Worm (Caenorhabditis elegans) whole organism, L2 larva: ENCODE measurements around the gene imb-2.

Experiments
- C34F6.9 ChIP-seq: fragments of 150-350 bp; optimal IDR thresholded peaks from 2 replicates; lab custom pipeline; 2014; ENCODE audit warnings: missing biosample characterization, missing genetic modification characterization
- F13H6.1 ChIP-seq: sonication (generic microtip); optimal IDR thresholded peaks from 2 replicates; lab custom pipeline; 2016; ENCODE audit warnings: missing genetic modification characterization, missing compliant biosample characterization
- R02D3.7 ChIP-seq: fragments of 150-350 bp; optimal IDR thresholded peaks from 2 replicates; lab custom pipeline; 2014; ENCODE audit warnings: missing biosample characterization, missing genetic modification characterization
- Y55F3AM.14 ChIP-seq: fragments of 200-800 bp; sonication (Bioruptor generic); optimal IDR thresholded peaks from 2 replicates; lab custom pipeline; 2018; ENCODE audit warnings: mild to moderate bottlenecking, missing genetic modification characterization, missing compliant biosample characterization
- ZK546.5 ChIP-seq: sonication (generic microtip); optimal IDR thresholded peaks from 2 replicates; lab custom pipeline; 2017; ENCODE audit warnings: missing biosample characterization, missing genetic modification characterization
- alr-1 ChIP-seq: fragments of 150-350 bp; optimal IDR thresholded peaks from 2 replicates; lab custom pipeline; 2014; ENCODE audit warnings: missing biosample characterization, missing genetic modification characterization
- ama-1 ChIP-seq: fragments of 150-350 bp; optimal IDR thresholded peaks from 2 replicates; lab custom pipeline; 2018; ENCODE audit warnings: inconsistent platforms
- ceh-16 ChIP-seq: fragments of 150-350 bp; optimal IDR thresholded peaks from 2 replicates; lab custom pipeline; 2014; ENCODE audit warnings: missing biosample characterization, missing genetic modification characterization
- ceh-82 ChIP-seq: fragments of 150-350 bp; optimal IDR thresholded peaks from 2 replicates; lab custom pipeline; 2014; ENCODE audit warnings: missing biosample characterization, missing genetic modification characterization
- egl-27 ChIP-seq: sonication (generic microtip); optimal IDR thresholded peaks from 3 replicates; lab custom pipeline; 2017; ENCODE audit warnings: missing biosample characterization, missing genetic modification reagents, missing genetic modification characterization
- elt-1 ChIP-seq: fragments of 150-350 bp; optimal IDR thresholded peaks from 2 replicates; lab custom pipeline; 2014; ENCODE audit warnings: missing biosample characterization, missing genetic modification characterization
- elt-3 ChIP-seq: sonication (generic microtip); optimal IDR thresholded peaks from 2 replicates; lab custom pipeline; 2017; ENCODE audit warnings: missing biosample characterization, missing genetic modification characterization
- fos-1 ChIP-seq: fragments of 150-350 bp; optimal IDR thresholded peaks from 2 replicates; lab custom pipeline; 2014; ENCODE audit warnings: missing biosample characterization, missing genetic modification characterization
- gmeb-1 ChIP-seq: fragments of 150-350 bp; optimal IDR thresholded peaks from 2 replicates; lab custom pipeline; 2014; ENCODE audit warnings: missing biosample characterization, missing genetic modification characterization
- lin-11 ChIP-seq: fragments of 150-350 bp; sonication (generic microtip); optimal IDR thresholded peaks from 2 replicates; lab custom pipeline; 2014; ENCODE audit warnings: missing biosample characterization, missing genetic modification characterization, inconsistent platforms, mixed read lengths
- lin-13 ChIP-seq: fragments of 150-350 bp; optimal IDR thresholded peaks from 2 replicates; lab custom pipeline; 2014; ENCODE audit warnings: missing biosample characterization, missing genetic modification reagents, missing genetic modification characterization
- lin-39 ChIP-seq: fragments of 150-350 bp; optimal IDR thresholded peaks from 2 replicates; lab custom pipeline; 2014; ENCODE audit warnings: missing biosample characterization, missing genetic modification reagents, missing genetic modification characterization
- lsy-2 ChIP-seq, 2 experiments: fragments of 150-350 bp in 1 of 2; sonication (generic microtip) in 1 of 2; optimal IDR thresholded peaks; 2 replicates each; lab custom pipeline; 2014 to 2017; ENCODE audit warnings: missing biosample characterization in 2 of 2, missing genetic modification characterization in 2 of 2
- mab-5 ChIP-seq: fragments of 150-350 bp; optimal IDR thresholded peaks from 2 replicates; lab custom pipeline; 2014; ENCODE audit warnings: missing biosample characterization, missing genetic modification characterization
- nhr-10 ChIP-seq: sonication (generic microtip); optimal IDR thresholded peaks from 2 replicates; lab custom pipeline; 2017; ENCODE audit warnings: missing biosample characterization, missing genetic modification characterization
- nhr-11 ChIP-seq: fragments of 150-350 bp; optimal IDR thresholded peaks from 2 replicates; lab custom pipeline; 2014; ENCODE audit warnings: missing biosample characterization, missing genetic modification characterization
- nhr-12 ChIP-seq: fragments of 150-350 bp; optimal IDR thresholded peaks from 2 replicates; lab custom pipeline; 2014; ENCODE audit warnings: missing biosample characterization, missing genetic modification characterization
- nhr-129 ChIP-seq: fragments of 150-350 bp; optimal IDR thresholded peaks from 2 replicates; lab custom pipeline; 2014; ENCODE audit warnings: missing biosample characterization, missing genetic modification characterization
- nhr-21 ChIP-seq: fragments of 150-350 bp; optimal IDR thresholded peaks from 2 replicates; lab custom pipeline; 2014; ENCODE audit warnings: missing biosample characterization, missing genetic modification characterization
- nhr-23 ChIP-seq: fragments of 150-350 bp; optimal IDR thresholded peaks from 2 replicates; lab custom pipeline; 2014; ENCODE audit warnings: missing biosample characterization, missing genetic modification reagents, missing genetic modification characterization
- nhr-237 ChIP-seq: fragments of 150-350 bp; optimal IDR thresholded peaks from 2 replicates; lab custom pipeline; 2014; ENCODE audit warnings: missing biosample characterization, missing genetic modification characterization
- nhr-25 ChIP-seq: fragments of 150-350 bp; sonication (generic microtip); optimal IDR thresholded peaks from 3 replicates; lab custom pipeline; 2014; ENCODE audit warnings: missing biosample characterization, missing genetic modification characterization
- nhr-77 ChIP-seq: fragments of 150-350 bp; optimal IDR thresholded peaks from 2 replicates; lab custom pipeline; 2014; ENCODE audit warnings: missing biosample characterization, missing genetic modification characterization
- peb-1 ChIP-seq: fragments of 150-350 bp; optimal IDR thresholded peaks from 2 replicates; lab custom pipeline; 2014; ENCODE audit warnings: missing biosample characterization, missing genetic modification characterization
- sma-3 ChIP-seq: sonication (generic microtip); optimal IDR thresholded peaks from 2 replicates; lab custom pipeline; 2016; ENCODE audit warnings: missing genetic modification reagents, missing genetic modification characterization, missing compliant biosample characterization
- sma-9 ChIP-seq, 2 experiments: fragments of 150-350 bp in 1 of 2; sonication (generic microtip) in 1 of 2; optimal IDR thresholded peaks; 2 replicates each; lab custom pipeline; 2014 to 2016; ENCODE audit warnings: missing genetic modification characterization in 2 of 2, mild to moderate bottlenecking in 1 of 2, missing biosample characterization in 1 of 2, missing compliant biosample characterization in 1 of 2, missing genetic modification reagents in 1 of 2, moderate library complexity in 1 of 2
- snpc-4 ChIP-seq: fragments of 150-350 bp; optimal IDR thresholded peaks from 2 replicates; lab custom pipeline; 2014; ENCODE audit warnings: missing biosample characterization, missing genetic modification characterization
- unc-39 ChIP-seq: fragments of 150-350 bp; optimal IDR thresholded peaks from 2 replicates; lab custom pipeline; 2014; ENCODE audit warnings: missing biosample characterization, missing genetic modification characterization
- unc-55 ChIP-seq: fragments of 150-350 bp; sonication (generic microtip); optimal IDR thresholded peaks from 3 replicates; lab custom pipeline; 2014; ENCODE audit warnings: missing biosample characterization, missing genetic modification reagents, missing genetic modification characterization
- unc-62 ChIP-seq: fragments of 150-350 bp; optimal IDR thresholded peaks from 2 replicates; lab custom pipeline; 2014; ENCODE audit warnings: missing biosample characterization, missing genetic modification reagents, missing genetic modification characterization
- zag-1 ChIP-seq: fragments of 150-350 bp; optimal IDR thresholded peaks from 2 replicates; lab custom pipeline; 2014; ENCODE audit warnings: missing biosample characterization, missing genetic modification characterization
- ztf-11 ChIP-seq: sonication (generic microtip); optimal IDR thresholded peaks from 2 replicates; lab custom pipeline; 2017; ENCODE audit warnings: missing biosample characterization, missing genetic modification characterization
- ztf-4 ChIP-seq: fragments of 150-350 bp; optimal IDR thresholded peaks from 2 replicates; lab custom pipeline; 2014; ENCODE audit warnings: missing biosample characterization, missing genetic modification characterization

The imb-2 gene

DNA sequence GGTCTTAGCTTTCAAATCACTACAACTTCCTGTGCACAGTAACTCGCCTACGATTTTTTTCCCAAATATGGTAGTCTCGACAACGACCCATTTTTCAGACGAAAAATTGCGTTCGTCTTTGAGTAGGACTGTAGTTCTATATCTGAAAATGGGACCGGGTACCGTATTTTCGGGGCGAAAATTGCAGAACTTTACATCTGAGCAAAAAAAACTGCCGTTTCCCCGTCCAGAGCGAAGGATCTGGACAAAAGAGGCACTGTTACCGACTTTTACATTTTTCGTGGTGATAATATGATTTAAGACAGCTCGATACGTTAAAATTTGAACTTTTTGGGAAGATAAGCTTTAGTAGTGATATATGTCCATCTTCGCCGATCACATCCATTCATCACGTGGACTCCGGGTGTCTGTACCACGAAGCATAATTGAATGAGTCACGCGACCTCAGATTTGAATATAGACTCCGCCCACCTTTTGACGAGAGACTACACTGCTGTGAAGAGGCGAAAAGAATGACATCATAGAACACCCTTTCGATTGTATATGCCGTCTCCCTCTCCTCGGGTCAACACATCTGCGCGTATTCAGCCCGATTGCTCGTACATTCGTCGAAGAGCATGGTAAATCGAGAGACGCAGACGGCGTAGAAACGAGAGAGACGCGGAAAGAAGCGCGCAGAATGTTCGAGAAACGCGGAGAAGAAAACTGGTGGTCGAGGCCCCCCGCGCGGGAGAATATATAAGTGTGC lies 39.4 kb downstream of the imb-2 start (continued):
- TF ChIP-seq unc-55 (GFP tag; lab: Kevin White, UChicago): peak; percentile 57
- TF ChIP-seq nhr-21 (tag; lab: Kevin White, UChicago): peak; percentile 93
- no peak for TF ChIP-seq unc-39 (tag; lab: Kevin White, UChicago)

DNA sequence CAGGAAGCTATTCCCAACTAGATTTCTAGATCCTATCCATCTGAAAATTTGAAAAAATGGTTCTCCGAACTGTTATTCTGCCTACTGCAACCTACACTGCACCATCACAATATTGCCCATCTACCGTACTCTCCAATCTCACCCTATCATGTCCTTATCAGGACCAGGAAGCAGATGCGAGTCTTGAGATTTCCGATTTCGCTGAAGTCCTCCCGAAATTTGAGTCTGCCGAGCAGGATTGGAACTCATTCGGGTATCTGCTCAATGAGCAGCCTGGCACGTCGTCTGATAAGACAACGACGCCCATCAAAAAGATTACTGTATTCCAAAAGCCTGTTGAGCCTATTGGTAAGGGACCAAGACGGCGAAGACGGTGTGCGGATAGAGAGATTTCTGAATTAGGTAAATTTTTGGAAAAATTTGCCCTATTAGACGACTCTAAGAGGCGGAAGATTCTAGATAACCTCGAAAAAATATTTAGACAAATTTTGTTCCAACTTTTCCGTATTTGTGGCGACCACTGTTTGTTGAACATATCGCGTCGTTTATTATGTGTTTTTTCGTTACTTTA lies 40.1 kb downstream of the imb-2 start:
- TF ChIP-seq ama-1 (lab: Kevin White, UChicago): peak; percentile 99
- TF ChIP-seq nhr-23: no peak
- peak; percentile 6 for TF ChIP-seq sma-3 (GFP tag; lab: Kevin White, UChicago)
- TF ChIP-seq F13H6.1 (tag; lab: Kevin White, UChicago): peak; percentile 23
- TF ChIP-seq unc-55 (GFP tag; lab: Kevin White, UChicago): no peak
- TF ChIP-seq, all 48 proteins: peak for 3

ce11 chrII:14406117-14406935 lies 40.8 kb downstream of the imb-2 start:
- TF ChIP-seq elt-3 (tag; lab: Kevin White, UChicago) (no peak), Y55F3AM.14 (GFP tag; lab: Kevin White, UChicago) (no peak), R02D3.7 (tag; lab: Kevin White, UChicago) (no peak), nhr-23 (no peak), nhr-25 (tag; lab: Kevin White, UChicago) (no peak), C34F6.9 (peak; percentile 10), ceh-82 (tag; lab: Kevin White, UChicago) (no peak), lsy-2 (tag; optimal IDR thresholded peaks at IDR 0.05; lab: Kevin White, UChicago) (peak in 1 of 2 experiments; percentile 0), nhr-12 (tag; lab: Kevin White, UChicago) (no peak), ceh-16 (tag; lab: Kevin White, UChicago) (no peak), zag-1 (tag; lab: Kevin White, UChicago) (no peak), nhr-11 (tag; lab: Kevin White, UChicago) (no peak), snpc-4 (tag; lab: Kevin White, UChicago) (no peak), ama-1 (lab: Kevin White, UChicago) (peak; percentile 93), F13H6.1 (tag; lab: Kevin White, UChicago) (no peak)

DNA sequence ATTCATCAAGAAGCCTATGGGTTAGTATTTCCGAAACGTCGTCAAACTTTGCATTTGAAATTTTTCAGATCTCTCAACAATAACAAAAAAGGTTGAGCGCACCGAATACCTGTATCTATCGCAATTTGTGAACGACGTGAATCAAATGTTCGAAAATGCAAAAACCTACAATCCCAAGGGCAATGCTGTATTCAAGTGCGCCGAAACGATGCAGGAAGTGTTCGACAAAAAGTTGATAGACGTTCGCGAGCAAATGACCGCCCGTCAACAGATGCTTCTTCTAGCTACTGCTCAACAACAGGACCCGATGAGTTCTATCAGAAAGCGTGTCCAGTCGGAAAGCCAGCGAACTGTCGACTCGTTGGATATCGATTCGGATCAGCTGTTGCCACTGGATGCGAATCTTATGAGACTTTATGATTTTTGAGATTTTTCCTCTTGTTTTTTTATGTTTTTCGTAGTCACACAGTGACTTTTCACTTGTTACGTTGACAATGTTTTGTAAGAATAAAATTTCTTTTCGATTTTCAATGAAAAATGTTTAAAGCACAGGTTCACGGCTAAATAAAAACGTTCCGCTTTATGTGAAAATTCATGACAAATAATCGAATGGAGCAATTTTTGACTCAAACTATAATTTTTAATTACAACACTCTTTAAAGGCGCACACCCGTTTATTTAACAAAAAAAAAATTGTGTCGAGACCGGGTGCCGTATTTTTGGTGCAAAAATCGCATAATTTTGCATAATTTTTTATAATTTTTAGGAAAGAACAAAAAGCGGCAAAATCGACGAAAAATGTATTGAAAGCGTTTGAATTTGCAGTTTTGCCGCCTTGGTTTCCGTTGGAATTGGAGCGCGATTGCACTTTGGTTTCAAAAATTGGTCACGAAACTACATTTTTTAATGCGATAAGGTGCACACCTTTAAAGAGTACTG lies 42.1 kb downstream of the imb-2 start:
- TF ChIP-seq lin-11 (tag; lab: Kevin White, UChicago) (no peak), nhr-77 (tag; lab: Kevin White, UChicago) (no peak), ama-1 (lab: Kevin White, UChicago) (peak; percentile 95), ZK546.5 (no peak), C34F6.9 (peak; percentile 76), nhr-11 (tag; lab: Kevin White, UChicago) (no peak), sma-9 (GFP tag; optimal IDR thresholded peaks at IDR 0.05; lab: Kevin White, UChicago) (no peak), sma-9 (tag; optimal IDR thresholded peaks at IDR 0.05; lab: Kevin White, UChicago) (no peak), nhr-12 (tag; lab: Kevin White, UChicago) (no peak), mab-5 (tag; lab: Kevin White, UChicago) (no peak), fos-1 (tag; lab: Kevin White, UChicago) (no peak), ceh-16 (tag; lab: Kevin White, UChicago) (no peak), ztf-4 (tag; lab: Kevin White, UChicago) (peak; percentile 91), snpc-4 (tag; lab: Kevin White, UChicago) (no peak), nhr-129 (tag; lab: Kevin White, UChicago) (no peak), lsy-2 (tag; optimal IDR thresholded peaks at IDR 0.05; lab: Kevin White, UChicago) (peak in 1 of 2 experiments; percentile 80), sma-3 (GFP tag; lab: Kevin White, UChicago) (no peak), zag-1 (tag; lab: Kevin White, UChicago) (no peak), alr-1 (tag; lab: Kevin White, UChicago) (no peak), R02D3.7 (tag; lab: Kevin White, UChicago) (no peak), peb-1 (tag; lab: Kevin White, UChicago) (no peak), unc-39 (tag; lab: Kevin White, UChicago) (no peak), unc-55 (GFP tag; lab: Kevin White, UChicago) (no peak), lin-39 (tag; lab: Kevin White, UChicago) (no peak), gmeb-1 (tag; lab: Kevin White, UChicago) (no peak), egl-27 (no peak), nhr-21 (tag; lab: Kevin White, UChicago) (peak; percentile 28), nhr-237 (tag; lab: Kevin White, UChicago) (no peak), nhr-10 (tag; lab: Kevin White, UChicago) (no peak), ztf-11 (tag; lab: Kevin White, UChicago) (no peak), elt-1 (tag; lab: Kevin White, UChicago) (no peak), F13H6.1 (tag; lab: Kevin White, UChicago) (no peak), lin-13 (peak; percentile 31), ceh-82 (tag; lab: Kevin White, UChicago) (no peak), unc-62 (GFP tag; lab: Kevin White, UChicago) (no peak)
